Fruit fly (Drosophila melanogaster) S2 (cell line): ENCODE data around the gene CG11396.
A peak's percentile ranks its signal among the peaks of the same experiment; 100 is the strongest.

Experiments used
- CG8478 ChIP-seq: fragments of >200 bp; optimal IDR thresholded peaks from 2 replicates; lab custom pipeline; 2018
- CTCF ChIP-seq, 2 experiments: fragments of >200 bp; optimal IDR thresholded peaks; 2 replicates each; lab custom pipeline; 2018

Gene CG11396

DNA sequence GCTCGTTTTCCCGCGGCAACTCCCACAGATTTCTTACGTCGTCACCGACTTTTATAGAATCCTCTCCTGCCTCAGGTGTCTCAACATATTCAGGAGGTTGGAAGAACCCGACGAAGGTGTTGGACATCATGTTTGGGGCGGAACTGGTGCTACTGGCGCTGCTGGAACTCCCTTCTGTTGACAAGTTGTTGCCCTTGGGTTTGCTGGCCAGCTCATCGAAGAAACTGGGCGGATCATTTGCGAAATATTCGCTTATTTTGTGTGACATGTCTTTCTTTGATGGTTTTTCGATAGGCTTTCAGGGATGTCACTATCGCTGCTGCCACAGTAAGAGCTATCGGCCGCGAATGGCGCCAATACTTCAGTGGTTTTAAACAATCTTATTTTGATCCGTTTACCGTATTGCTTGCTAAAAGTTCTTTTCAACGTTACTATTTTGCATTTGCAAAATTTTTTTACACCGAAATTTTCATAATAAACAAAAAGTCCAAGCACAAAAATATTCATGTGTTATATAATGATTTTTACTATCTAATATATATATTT, at the start of gene CG11396:
Gene CG11396, minus strand, starts transcription at position 303 of the 546 bp plus-strand sequence.
- no peak for TF ChIP-seq CG8478 (lab: Kevin White, UChicago)
- TF ChIP-seq CTCF (optimal IDR thresholded peaks at IDR 0.05; lab: Kevin White, UChicago) = no peak

DNA sequence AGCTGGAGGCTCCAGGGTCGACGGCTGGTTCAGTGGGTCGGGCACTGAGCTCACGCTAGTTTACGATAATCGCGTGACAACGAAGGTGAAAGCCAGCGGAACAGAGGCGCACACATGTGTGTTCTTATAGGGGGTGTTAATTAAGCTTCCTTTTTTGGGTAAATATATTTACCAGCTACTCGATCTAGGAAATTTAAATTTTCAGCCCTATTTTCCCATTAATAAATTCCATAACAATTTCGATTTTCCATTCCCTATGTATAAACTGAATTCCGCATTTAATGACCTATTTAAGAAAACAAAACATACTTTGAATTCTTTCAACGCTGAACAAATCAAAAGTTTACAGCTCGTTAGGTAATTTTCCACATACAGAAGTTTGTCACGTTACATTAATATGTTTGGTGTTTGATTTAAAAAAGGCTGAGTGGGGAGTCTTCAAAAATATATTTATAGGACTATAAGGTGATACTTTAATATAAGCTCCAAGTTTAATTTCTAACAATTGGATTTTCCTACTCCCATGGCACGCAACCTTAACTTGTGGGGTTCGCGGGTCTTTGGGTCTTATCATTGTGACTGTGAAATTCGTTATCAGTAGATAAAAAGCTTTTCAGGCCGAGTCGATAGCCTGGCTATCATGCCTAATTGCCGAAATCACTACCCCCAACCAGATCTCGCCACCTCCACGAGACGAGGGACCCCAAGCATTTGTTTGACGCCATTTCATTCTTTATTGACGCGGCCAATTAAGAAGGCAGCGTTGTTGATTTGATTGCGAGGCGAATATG, 49.3 kb upstream of the CG11396 start, which contains the start of gene CG13255:
Gene CG13255, plus strand, starts transcription at position 449 of the 791 bp plus-strand sequence.
- TF ChIP-seq CTCF (optimal IDR thresholded peaks at IDR 0.05; lab: Kevin White, UChicago) = no peak
- no peak for TF ChIP-seq CG8478 (lab: Kevin White, UChicago)

DNA sequence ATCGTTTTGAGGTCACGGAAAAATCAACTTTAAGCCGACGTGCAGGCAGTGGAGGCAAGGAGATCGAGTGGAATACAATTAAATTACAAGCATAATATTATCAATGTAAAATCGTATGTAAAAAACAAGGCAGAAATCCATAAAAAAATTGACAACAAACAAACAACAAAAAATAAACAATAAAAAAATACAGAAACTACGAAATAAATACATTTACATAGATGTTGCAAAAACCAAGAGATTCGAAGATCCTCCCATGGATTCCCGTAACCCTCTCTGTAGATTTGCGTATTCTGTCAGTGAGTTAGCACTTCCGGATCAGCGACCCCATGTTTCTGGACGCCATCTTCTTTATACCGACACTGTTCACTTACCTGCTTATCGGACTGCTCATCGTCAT, 47.9 kb upstream of the CG11396 start, which contains the start of gene CG3288:
Gene CG3288, plus strand, starts transcription at position 301 of the 400 bp plus-strand sequence.
- TF ChIP-seq CTCF (optimal IDR thresholded peaks at IDR 0.05; lab: Kevin White, UChicago) = no peak
- no peak for TF ChIP-seq CG8478 (lab: Kevin White, UChicago)

DNA sequence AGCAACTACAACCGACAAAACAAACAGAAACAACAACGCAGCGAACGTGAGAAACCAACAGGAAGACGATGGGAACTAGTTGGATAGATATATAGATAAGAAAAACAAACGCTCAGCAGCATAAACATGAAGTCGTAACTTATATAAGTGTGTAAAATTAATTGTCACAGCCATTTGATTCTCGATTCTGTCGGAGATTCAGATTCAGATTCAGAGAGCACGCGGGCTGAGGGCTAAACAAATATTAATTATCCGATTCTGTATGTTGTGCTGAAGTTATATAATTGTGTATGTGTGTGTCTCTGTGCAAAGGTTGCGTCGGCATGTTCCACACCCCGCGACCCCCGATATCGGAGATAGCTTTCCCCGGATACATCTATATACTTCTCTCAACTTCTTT, 46.2 kb upstream of the CG11396 start:
- TF ChIP-seq CTCF (optimal IDR thresholded peaks at IDR 0.05; lab: Kevin White, UChicago) (no peak), CG8478 (lab: Kevin White, UChicago) (no peak)

DNA sequence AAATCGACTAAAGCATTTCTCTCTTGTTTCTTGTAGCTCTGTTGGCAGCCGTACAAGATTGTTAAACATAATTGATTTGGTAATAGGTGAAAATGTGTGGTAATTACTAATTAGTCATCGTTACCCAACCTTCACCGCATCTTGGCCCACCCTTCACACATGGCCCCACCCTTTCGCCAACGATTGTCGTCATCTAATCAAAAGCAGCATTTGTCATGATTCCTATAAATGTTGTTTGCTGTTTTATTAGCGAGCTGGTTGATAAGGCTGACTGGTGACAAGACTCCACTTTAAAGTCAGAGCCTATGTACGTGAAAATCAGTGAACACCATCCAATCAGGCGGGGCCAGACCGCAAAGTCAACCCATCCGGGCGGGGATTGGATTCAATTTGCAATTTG, 42.4 kb upstream of the CG11396 start:
- TF ChIP-seq CTCF (optimal IDR thresholded peaks at IDR 0.05; lab: Kevin White, UChicago) (no peak), CG8478 (lab: Kevin White, UChicago) (no peak)

DNA sequence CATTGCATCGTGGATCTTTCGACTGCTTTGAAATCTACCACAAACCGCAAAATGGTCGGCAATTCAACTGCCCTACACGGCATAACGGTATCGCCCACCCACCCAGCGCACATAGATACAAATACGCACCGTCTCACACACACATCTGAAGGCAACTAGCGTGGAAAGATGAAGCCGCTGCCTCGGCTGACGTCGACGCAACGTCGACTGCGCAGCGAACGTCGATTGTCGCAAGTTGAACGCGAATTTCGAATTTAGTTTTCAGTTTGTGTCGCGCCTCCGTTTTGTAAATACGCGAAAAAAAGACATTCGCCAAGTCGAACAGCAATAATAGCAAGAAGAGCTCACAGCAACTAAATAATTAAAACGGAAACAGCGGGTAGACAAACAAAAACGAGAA, 40.0 kb upstream of the CG11396 start:
- no peak for TF ChIP-seq CG8478 (lab: Kevin White, UChicago)
- no peak for TF ChIP-seq CTCF (optimal IDR thresholded peaks at IDR 0.05; lab: Kevin White, UChicago)

DNA sequence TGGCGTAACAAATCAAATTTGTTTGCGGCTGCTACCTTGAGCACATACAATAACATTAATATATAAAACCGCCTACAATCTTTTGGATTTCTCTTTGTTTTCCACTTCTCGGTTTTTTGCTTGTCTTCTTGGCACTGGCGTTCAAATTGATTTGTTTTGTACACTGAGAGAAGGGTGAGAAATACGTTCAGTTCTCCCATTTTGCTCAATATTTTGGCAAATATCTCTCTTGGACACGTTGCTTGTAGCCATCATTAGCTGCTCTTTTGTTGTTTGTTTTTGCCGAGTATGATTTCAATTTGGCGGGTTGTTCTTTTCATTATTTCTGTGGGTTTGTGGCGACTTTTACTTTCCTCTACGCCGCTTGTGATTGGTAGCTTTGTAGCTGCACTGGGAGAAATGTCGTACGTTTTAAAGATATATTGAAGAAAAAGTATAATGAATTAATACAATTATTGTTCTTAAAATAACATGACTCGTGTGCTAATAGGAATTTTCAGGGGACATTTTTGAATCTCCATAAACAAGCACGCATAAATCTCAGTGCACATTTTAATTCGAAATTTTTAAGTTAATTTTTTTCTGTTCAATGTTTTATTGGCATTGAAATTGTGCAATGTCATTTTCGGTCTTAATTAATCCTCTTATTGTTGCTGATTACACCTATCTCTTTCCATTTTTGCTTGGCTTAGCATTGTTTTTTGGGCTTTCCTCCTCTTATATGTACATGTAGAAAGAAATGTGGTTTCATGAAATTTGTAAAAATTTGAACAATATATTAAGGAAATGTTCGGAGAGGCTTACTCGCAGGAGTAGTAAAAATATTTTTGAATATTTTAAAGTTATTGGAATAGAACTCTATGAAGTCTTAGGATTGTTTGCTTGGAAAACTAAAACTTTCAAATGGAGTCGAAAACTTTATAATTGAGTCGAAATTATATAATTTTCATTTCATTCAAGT, 39.3 kb upstream of the CG11396 start:
- TF ChIP-seq CG8478 (lab: Kevin White, UChicago) (no peak), CTCF (optimal IDR thresholded peaks at IDR 0.05; lab: Kevin White, UChicago) (no peak)

DNA sequence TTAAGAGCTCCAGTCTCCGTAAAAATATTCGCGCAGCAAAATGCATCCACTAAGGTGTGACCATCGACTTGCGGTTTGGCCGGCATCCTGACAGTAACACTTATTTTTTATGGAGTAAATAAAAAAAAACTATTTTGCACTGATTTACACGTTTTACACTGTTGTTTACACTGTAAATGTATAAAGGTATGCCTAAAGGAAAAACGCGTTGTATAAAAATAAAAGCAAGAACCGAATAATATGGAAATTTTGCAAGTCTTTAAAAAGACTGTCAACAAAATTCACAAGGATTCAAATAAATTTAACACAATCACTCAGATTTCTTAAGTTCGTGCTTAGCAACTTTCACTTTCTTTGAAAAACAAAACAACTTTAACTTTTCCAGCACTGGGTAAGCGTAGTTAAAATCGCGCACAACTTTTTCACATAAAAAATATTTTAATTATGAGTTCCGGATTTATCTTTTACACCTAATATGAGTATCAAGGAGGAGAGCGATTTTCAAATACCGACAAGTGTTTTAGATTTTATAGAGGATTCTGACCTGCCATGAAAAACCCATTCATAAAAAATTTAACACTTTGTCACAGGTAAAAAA, 35.4 kb upstream of the CG11396 start:
- TF ChIP-seq CTCF (optimal IDR thresholded peaks at IDR 0.05; lab: Kevin White, UChicago) (no peak), CG8478 (lab: Kevin White, UChicago) (no peak)

DNA sequence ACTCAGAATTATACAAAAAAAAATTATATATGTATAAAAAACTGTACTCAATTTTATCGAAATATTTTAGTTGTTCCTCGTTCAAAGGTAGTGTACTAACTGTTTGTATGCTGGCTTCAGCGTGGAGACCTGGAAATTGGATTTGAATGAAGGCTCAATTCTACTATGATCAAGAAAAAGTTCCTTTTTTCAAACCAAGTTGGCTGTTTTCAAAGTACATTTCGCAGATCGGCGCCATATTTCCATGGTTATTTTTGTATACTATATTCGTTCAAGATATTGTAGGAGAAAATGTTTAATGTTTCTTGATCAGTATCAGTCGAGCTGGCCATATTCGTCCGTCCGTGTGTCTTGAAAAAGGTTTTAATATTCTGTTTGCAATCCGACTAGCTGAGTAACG, 30.0 kb upstream of the CG11396 start, which contains the start of gene Mst77F:
Gene Mst77F, minus strand, starts transcription at position 101 of the 400 bp plus-strand sequence.
- no peak for TF ChIP-seq CG8478 (lab: Kevin White, UChicago)
- no peak for TF ChIP-seq CTCF (optimal IDR thresholded peaks at IDR 0.05; lab: Kevin White, UChicago)

DNA sequence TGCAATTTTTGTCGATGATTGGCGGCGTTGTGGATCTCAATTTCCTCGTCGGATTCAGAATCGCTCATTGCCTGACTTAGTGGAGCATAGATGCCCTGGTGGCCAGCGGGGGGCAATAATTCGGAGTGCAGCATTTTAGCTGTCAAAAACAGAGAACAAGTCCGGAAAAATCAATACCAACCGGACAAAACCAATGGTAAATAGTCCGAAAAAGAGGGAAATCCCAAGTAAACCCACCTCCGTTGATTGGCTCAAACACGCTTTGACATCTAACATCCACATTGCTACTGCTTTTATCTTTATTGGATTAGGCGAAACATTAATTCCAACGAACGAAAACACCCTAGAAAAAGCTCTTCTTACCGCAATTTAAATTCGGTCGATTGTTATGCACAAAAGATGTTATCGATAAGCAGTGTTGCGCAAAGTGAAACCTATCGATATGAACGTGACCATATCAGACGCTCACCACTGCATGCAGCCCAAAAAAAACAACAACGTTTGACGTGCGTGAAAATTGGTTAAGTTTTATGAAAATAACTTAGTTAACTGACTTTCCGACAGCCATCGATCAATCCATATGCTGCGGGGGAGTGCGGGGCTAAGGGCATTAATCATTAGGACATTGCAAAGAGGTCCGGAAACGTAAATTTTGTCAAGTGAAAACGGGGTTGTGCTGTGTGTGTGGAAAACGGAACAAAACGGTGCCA, 27.9 kb upstream of the CG11396 start, which contains the start of the genes CG3618 and Pka-R1:
Gene CG3618, minus strand, starts transcription at position 410 of the 710 bp plus-strand sequence.
Gene Pka-R1, plus strand, starts transcription at position 453 of the 710 bp plus-strand sequence.
- no peak for TF ChIP-seq CG8478 (lab: Kevin White, UChicago)
- no peak for TF ChIP-seq CTCF (optimal IDR thresholded peaks at IDR 0.05; lab: Kevin White, UChicago)

DNA sequence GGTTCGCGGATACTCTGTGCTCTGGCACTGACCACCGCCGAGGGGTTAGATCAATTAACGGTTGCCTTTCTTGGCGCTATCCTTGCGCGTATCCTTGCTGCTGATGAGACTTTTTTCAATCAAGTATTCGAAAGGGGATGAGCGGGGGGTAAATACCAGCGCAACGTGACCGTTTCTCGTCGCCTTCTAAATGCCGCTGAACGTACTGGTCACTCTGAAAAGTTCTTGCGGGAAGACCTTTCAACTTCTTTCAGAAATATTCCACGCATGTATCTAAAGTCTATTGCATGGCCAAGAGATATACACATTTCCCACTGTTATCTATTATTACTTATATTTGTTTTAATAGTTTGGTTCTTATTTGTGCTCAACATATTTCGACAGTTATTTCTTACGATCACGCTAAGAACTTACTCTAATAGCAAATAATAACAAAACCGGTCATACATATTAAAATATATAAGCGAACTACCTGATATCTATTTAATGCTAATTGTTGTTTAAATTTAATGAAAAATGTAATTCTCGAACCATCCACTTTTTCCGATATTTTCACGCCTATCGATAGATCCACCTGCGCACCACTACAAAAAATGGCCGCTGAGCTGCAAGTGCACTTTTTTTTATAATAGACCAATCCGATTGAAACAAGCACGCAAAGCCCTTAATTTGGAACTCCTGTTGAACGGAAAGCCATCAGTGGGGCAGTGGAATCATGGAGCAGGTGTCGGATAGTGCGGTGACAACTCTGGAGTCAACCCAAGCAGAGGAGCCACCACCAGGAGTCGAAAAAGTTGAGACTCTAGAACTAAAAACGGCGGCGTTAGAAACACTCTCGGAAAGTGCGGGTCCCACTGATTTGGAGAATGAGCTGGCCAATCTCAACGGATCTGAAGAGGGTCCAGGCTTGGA, 21.4 kb upstream of the CG11396 start, which contains the start of the genes CG3634 and HIPP1:
Gene CG3634, minus strand, starts transcription at position 185 of the 912 bp plus-strand sequence.
Gene HIPP1, plus strand, starts transcription at position 582 of the 912 bp plus-strand sequence.
- no peak for TF ChIP-seq CTCF (optimal IDR thresholded peaks at IDR 0.05; lab: Kevin White, UChicago)
- no peak for TF ChIP-seq CG8478 (lab: Kevin White, UChicago)

DNA sequence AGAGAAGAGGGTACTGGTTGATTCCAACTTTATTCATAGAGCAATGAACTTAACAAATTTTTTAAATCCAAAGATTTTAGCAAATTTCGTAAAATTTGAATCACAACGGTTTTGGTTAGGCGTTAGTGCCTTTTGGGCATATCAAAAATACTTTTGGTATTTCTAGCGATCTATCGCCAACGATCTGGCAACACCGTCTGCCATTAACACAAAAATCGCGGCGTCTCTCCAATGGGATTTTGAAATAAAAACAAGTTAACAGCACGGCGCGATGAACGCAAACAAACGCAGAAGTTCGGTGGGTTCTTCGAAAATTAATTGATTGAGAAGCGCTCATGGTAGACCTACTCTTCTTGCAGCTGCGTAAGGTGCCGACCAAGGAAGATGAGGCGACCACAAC, 12.3 kb upstream of the CG11396 start, which contains the start of gene Spc105R:
Gene Spc105R, plus strand, starts transcription at position 203 of the 400 bp plus-strand sequence.
- TF ChIP-seq CTCF (optimal IDR thresholded peaks at IDR 0.05; lab: Kevin White, UChicago) (peak; percentile 3 to 32), CG8478 (lab: Kevin White, UChicago) (no peak)
